Worm (Caenorhabditis elegans) whole organism, midembryonic: Measurements from ENCODE around the gene srw-35.
"Not testable (repeated sequence)": the region's sequence is repeated elsewhere in the genome, so short reads cannot be mapped to it uniquely, and the experiment has no call there.

Source experiments
- T22C8.4 ChIP-seq: fragments of 200-800 bp; sonication (Bioruptor generic); IDR thresholded peaks from 2 replicates; pipeline ENCODE4 v1.3.6; 2022; ENCODE audit warnings: missing genetic modification characterization, missing compliant biosample characterization
- cog-1 ChIP-seq: sonication (generic microtip); optimal IDR thresholded peaks from 2 replicates; lab custom pipeline; 2016; ENCODE audit warnings: missing genetic modification characterization, missing compliant biosample characterization
- flt-1 ChIP-seq: fragments of 200-800 bp; sonication (Bioruptor generic); IDR thresholded peaks from 2 replicates; pipeline ENCODE4 v1.3.6; 2022; ENCODE audit warnings: missing genetic modification characterization, missing compliant biosample characterization
- klf-2 ChIP-seq: fragments of 200-800 bp; sonication (Bioruptor generic); conservative IDR thresholded peaks from 2 replicates; pipeline ENCODE4 v1.3.6; 2022; ENCODE audit warnings: missing genetic modification reagents, missing genetic modification characterization, missing compliant biosample characterization
- med-1 ChIP-seq: sonication (generic microtip); optimal IDR thresholded peaks from 2 replicates; lab custom pipeline; 2017; ENCODE audit warnings: missing genetic modification characterization, mild to moderate bottlenecking, missing compliant biosample characterization, antibody characterized with exemption, missing genetic modification reagents; ENCODE audit not compliant: insufficient read depth
- ref-1 ChIP-seq: fragments of 200-800 bp; sonication (Bioruptor generic); conservative IDR thresholded peaks from 2 replicates; pipeline ENCODE4 v1.3.6; 2022; ENCODE audit warnings: missing genetic modification reagents, missing genetic modification characterization, missing compliant biosample characterization
- tab-1 ChIP-seq: fragments of 200-800 bp; sonication (Bioruptor generic); IDR thresholded peaks from 2 replicates; pipeline ENCODE4 v1.3.6; 2022; ENCODE audit warnings: missing genetic modification characterization, missing compliant biosample characterization
- ztf-23 ChIP-seq: fragments of 200-800 bp; sonication (Bioruptor generic); IDR thresholded peaks from 2 replicates; pipeline ENCODE4 v1.3.6; 2022; ENCODE audit warnings: missing genetic modification reagents, missing genetic modification characterization, missing compliant biosample characterization
- ztf-29 ChIP-seq: fragments of 200-800 bp; sonication (Bioruptor generic); IDR thresholded peaks from 2 replicates; pipeline ENCODE4 v1.3.6; 2022; ENCODE audit warnings: missing genetic modification reagents, missing genetic modification characterization, missing compliant biosample characterization

The srw-35 gene

DNA sequence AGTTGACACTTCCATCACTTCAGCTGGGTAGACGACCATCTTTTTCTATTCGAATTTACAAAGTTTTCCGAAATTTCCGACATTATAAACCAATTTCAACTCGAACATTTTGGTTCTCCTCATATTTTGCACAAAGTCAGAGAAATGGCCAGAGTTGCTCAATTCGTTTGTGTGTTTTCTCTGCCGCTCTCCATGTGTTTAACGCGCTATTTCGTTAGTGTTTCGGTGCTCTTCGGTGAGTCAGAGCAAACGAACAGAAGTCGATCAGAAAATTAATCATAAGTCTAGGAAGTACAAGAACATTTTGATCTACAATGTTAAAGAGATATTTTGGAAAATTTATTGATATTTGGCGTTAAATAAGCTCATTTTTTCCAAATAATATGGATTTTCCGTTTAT lies 36.4 kb downstream of the srw-35 start, which contains the start of gene srr-3:
Gene srr-3 (minus strand): TSS at position 101 of the 400 bp plus-strand sequence.
- TF ChIP-seq ztf-23 (no peak), T22C8.4 (GFP tag; lab: Robert Waterston, UW) (no peak), ztf-29 (no peak), med-1 (GFP tag; lab: Kevin White, UChicago) (no peak), flt-1 (GFP tag; lab: Robert Waterston, UW) (no peak), klf-2 (no peak), cog-1 (tag; lab: Kevin White, UChicago) (no peak), ref-1 (no peak), tab-1 (GFP tag; lab: Robert Waterston, UW) (no peak)

DNA sequence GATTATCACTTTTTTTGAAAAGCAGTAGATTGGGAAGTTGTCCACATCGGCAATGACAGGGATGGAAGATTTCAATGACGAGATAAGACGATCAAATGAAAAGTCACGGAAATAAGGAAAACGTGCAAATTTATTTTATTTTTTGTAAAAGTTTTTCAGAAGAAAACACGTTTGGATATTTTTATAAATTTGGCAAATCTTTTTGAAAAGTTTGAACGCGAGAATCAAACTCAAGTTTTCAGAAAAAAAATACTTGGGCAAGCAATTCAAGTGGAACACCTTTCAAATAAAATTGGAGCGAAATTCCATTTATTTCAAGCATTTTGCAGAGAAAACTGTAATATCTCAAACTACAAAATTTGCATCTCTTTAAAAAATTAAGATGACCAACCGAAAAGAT lies 42.8 kb downstream of the srw-35 start, which contains the start of gene F36D3.5:
Gene F36D3.5 (minus strand): TSS at position 101 of the 400 bp plus-strand sequence.
- TF ChIP-seq flt-1 (GFP tag; lab: Robert Waterston, UW); klf-2; T22C8.4 (GFP tag; lab: Robert Waterston, UW): not testable (repeated sequence)

- TF ChIP-seq flt-1 (GFP tag; lab: Robert Waterston, UW) (no peak), T22C8.4 (GFP tag; lab: Robert Waterston, UW) (no peak), ref-1 (no peak), ztf-23 (no peak), med-1 (GFP tag; lab: Kevin White, UChicago) (no peak), klf-2 (no peak), ztf-29 (no peak), tab-1 (GFP tag; lab: Robert Waterston, UW) (no peak), cog-1 (tag; lab: Kevin White, UChicago) (no peak)
Measured at ce11 chrV:16517619-16518018, 45.3 kb downstream of the srw-35 start, which contains the start of gene F36D3.4. Gene F36D3.4 (minus strand): TSS chrV:16517719.

- TF ChIP-seq ztf-23, result no peak
- TF ChIP-seq tab-1 (GFP tag; lab: Robert Waterston, UW), result no peak
- no peak for TF ChIP-seq klf-2
- TF ChIP-seq ztf-29, result no peak
- no peak for TF ChIP-seq T22C8.4 (GFP tag; lab: Robert Waterston, UW)
- TF ChIP-seq med-1 (GFP tag; lab: Kevin White, UChicago), result no peak
- TF ChIP-seq cog-1 (tag; lab: Kevin White, UChicago), result no peak
- no peak for TF ChIP-seq flt-1 (GFP tag; lab: Robert Waterston, UW)
- TF ChIP-seq ref-1, result no peak
Measured at ce11 chrV:16522242-16522641, 49.9 kb downstream of the srw-35 start, which contains the start of gene srw-34. Gene srw-34 (minus strand): TSS chrV:16522342.
